Fruit fly (Drosophila melanogaster) whole organism, embryonic: Measurements from ENCODE around the gene CG9393.

Source experiments
- Antp ChIP-seq: fragments of 200-800 bp; sonication (Bioruptor generic); optimal IDR thresholded peaks from 3 replicates; lab custom pipeline; 2016; ENCODE audit warnings: missing biosample characterization, missing genetic modification characterization
- Atf3 ChIP-seq: fragments of 200-800 bp; sonication (Bioruptor generic); optimal IDR thresholded peaks from 3 replicates; lab custom pipeline; 2016; ENCODE audit warnings: missing biosample characterization, missing genetic modification characterization
- CG11247 ChIP-seq: fragments of 200-800 bp; sonication (Bioruptor generic); IDR thresholded peaks from 2 replicates; pipeline ENCODE4 v1.3.6; 2022; ENCODE audit warnings: missing biosample characterization, missing genetic modification characterization
- CG11695 ChIP-seq: fragments of 200-800 bp; sonication (Bioruptor generic); IDR thresholded peaks from 3 replicates; pipeline ENCODE4 v1.3.6; 2022; ENCODE audit warnings: missing biosample characterization, missing genetic modification characterization
- CG12219 ChIP-seq: fragments of 200-800 bp; sonication (Bioruptor generic); optimal IDR thresholded peaks from 3 replicates; lab custom pipeline; 2018; ENCODE audit warnings: missing biosample characterization, mild to moderate bottlenecking, missing genetic modification characterization
- CG14965 ChIP-seq: fragments of 200-800 bp; sonication (Bioruptor generic); optimal IDR thresholded peaks from 2 replicates; lab custom pipeline; 2016; ENCODE audit warnings: missing biosample characterization, missing genetic modification characterization, borderline replicate concordance
- CG16813 ChIP-seq: fragments of 200-800 bp; sonication (Bioruptor generic); IDR thresholded peaks from 3 replicates; pipeline ENCODE4 v1.3.6; 2022; ENCODE audit warnings: missing biosample characterization, missing genetic modification characterization; ENCODE audit not compliant: partially characterized antibody
- CG17568 ChIP-seq: fragments of 200-800 bp; sonication (Bioruptor generic); optimal IDR thresholded peaks from 2 replicates; lab custom pipeline; 2018; ENCODE audit warnings: missing biosample characterization, mild to moderate bottlenecking, missing genetic modification characterization, moderate library complexity
- CG18011 ChIP-seq: fragments of 200-800 bp; sonication (Bioruptor generic); optimal IDR thresholded peaks from 2 replicates; lab custom pipeline; 2017; ENCODE audit warnings: missing biosample characterization, missing genetic modification characterization, mild to moderate bottlenecking, moderate library complexity, missing genotype
- CG1832 ChIP-seq: fragments of 200-800 bp; sonication (Bioruptor generic); optimal IDR thresholded peaks from 2 replicates; lab custom pipeline; 2017; ENCODE audit warnings: missing biosample characterization, mild to moderate bottlenecking, missing genetic modification characterization, inconsistent platforms
- CG18599 ChIP-seq: fragments of 200-800 bp; sonication (Bioruptor generic); optimal IDR thresholded peaks from 3 replicates; lab custom pipeline; 2017; ENCODE audit warnings: missing biosample characterization, missing genetic modification characterization, mild to moderate bottlenecking, moderate library complexity, missing genetic modification reagents
- CG33557 ChIP-seq: fragments of 200-800 bp; sonication (Bioruptor generic); optimal IDR thresholded peaks from 2 replicates; lab custom pipeline; 2019; ENCODE audit warnings: missing biosample characterization, mild to moderate bottlenecking, missing genetic modification characterization, moderate library complexity
- CG4730 ChIP-seq: fragments of 200-800 bp; sonication (Bioruptor generic); IDR thresholded peaks from 2 replicates; pipeline ENCODE4 v1.3.6; 2022; ENCODE audit warnings: missing biosample characterization, missing genetic modification characterization
- CG8089 ChIP-seq: fragments of 200-800 bp; sonication (Bioruptor generic); optimal IDR thresholded peaks from 3 replicates; lab custom pipeline; 2016; ENCODE audit warnings: missing biosample characterization, missing genetic modification characterization
- CG8290 ChIP-seq, 3 experiments: fragments of 200-800 bp; sonication (Bioruptor generic); optimal IDR thresholded peaks; 2 replicates each; lab custom pipeline; 2016 to 2019; ENCODE audit warnings: missing biosample characterization in 3 of 3, missing genetic modification characterization in 3 of 3, mild to moderate bottlenecking in 2 of 3, moderate library complexity in 1 of 3
- CG8478 ChIP-seq: fragments of >200 bp; optimal IDR thresholded peaks from 2 replicates; lab custom pipeline; 2018
- CG8765 ChIP-seq: fragments of 200-800 bp; sonication (Bioruptor generic); IDR thresholded peaks from 2 replicates; pipeline ENCODE4 v1.3.6; 2022; ENCODE audit warnings: missing biosample characterization, missing genetic modification characterization
- CG9215 ChIP-seq: fragments of 200-800 bp; sonication (Bioruptor generic); IDR thresholded peaks from 2 replicates; pipeline ENCODE4 v1.3.6; 2022; ENCODE audit warnings: missing biosample characterization, missing genetic modification characterization
- CoRest ChIP-seq: fragments of 200-800 bp; sonication (Bioruptor generic); optimal IDR thresholded peaks from 3 replicates; lab custom pipeline; 2018; ENCODE audit warnings: missing biosample characterization, mild to moderate bottlenecking, missing genetic modification characterization, moderate library complexity
- Deaf1 ChIP-seq: fragments of 200-800 bp; optimal IDR thresholded peaks from 3 replicates; lab custom pipeline; 2019; ENCODE audit warnings: missing biosample characterization, mild to moderate bottlenecking, missing genetic modification characterization, moderate library complexity
- Dek ChIP-seq: fragments of 200-800 bp; sonication (Bioruptor generic); optimal IDR thresholded peaks from 3 replicates; lab custom pipeline; 2019; ENCODE audit warnings: missing biosample characterization, mild to moderate bottlenecking, missing genetic modification characterization, moderate library complexity
- Dip2 ChIP-seq: fragments of 200-800 bp; sonication (Bioruptor generic); IDR thresholded peaks from 2 replicates; pipeline ENCODE4 v1.3.6; 2022; ENCODE audit warnings: missing biosample characterization, missing genetic modification characterization
- Dll ChIP-seq: fragments of 200-800 bp; sonication (Bioruptor generic); IDR thresholded peaks from 4 replicates; pipeline ENCODE4 v1.3.6; 2022; ENCODE audit warnings: missing biosample characterization, missing genetic modification characterization; ENCODE audit not compliant: partially characterized antibody
- Dp ChIP-seq: fragments of 200-800 bp; sonication (Bioruptor generic); optimal IDR thresholded peaks from 2 replicates; lab custom pipeline; 2018; ENCODE audit warnings: missing biosample characterization, mild to moderate bottlenecking, missing genetic modification characterization, moderate library complexity
- ERR ChIP-seq: fragments of 200-800 bp; sonication (Bioruptor generic); optimal IDR thresholded peaks from 2 replicates; lab custom pipeline; 2016; ENCODE audit warnings: missing biosample characterization, missing genetic modification characterization
- GATAe ChIP-seq: fragments of 200-800 bp; sonication (Bioruptor generic); conservative IDR thresholded peaks from 2 replicates; pipeline ENCODE4 v1.3.6; 2022; ENCODE audit warnings: missing biosample characterization, missing genetic modification characterization
- HLH54F ChIP-seq: fragments of 200-800 bp; sonication (Bioruptor generic); optimal IDR thresholded peaks from 3 replicates; lab custom pipeline; 2016; ENCODE audit warnings: missing biosample characterization, missing genetic modification characterization
- HmgZ ChIP-seq: fragments of 200-800 bp; sonication (Bioruptor generic); optimal IDR thresholded peaks from 2 replicates; lab custom pipeline; 2018; ENCODE audit warnings: missing biosample characterization, mild to moderate bottlenecking, missing genetic modification characterization
- Hr51 ChIP-seq, 2 experiments: fragments of 200-800 bp; sonication (Bioruptor generic); optimal IDR thresholded peaks; 2 replicates in 1 of 2; 3 replicates in 1 of 2; lab custom pipeline; 2016 to 2018; ENCODE audit warnings: missing biosample characterization in 2 of 2, missing genetic modification characterization in 2 of 2, mild to moderate bottlenecking in 1 of 2, moderate library complexity in 1 of 2
- Myb ChIP-seq: fragments of 200-800 bp; sonication (Bioruptor generic); optimal IDR thresholded peaks from 2 replicates; lab custom pipeline; 2016; ENCODE audit warnings: missing biosample characterization, missing genetic modification characterization
- Opbp ChIP-seq: fragments of 200-800 bp; sonication (Bioruptor generic); IDR thresholded peaks from 3 replicates; pipeline ENCODE4 v1.3.6; 2022; ENCODE audit warnings: missing biosample characterization, missing genetic modification characterization; ENCODE audit not compliant: partially characterized antibody
- Poxn ChIP-seq: fragments of 200-800 bp; sonication (Bioruptor generic); IDR thresholded peaks from 2 replicates; pipeline ENCODE4 v1.3.6; 2022; ENCODE audit warnings: missing biosample characterization, missing genetic modification characterization
- Ravus ChIP-seq: fragments of 200-800 bp; sonication (Bioruptor generic); IDR thresholded peaks from 2 replicates; pipeline ENCODE4 v1.3.6; 2022; ENCODE audit warnings: missing biosample characterization, missing genetic modification characterization
- Xrp1 ChIP-seq: fragments of 200-800 bp; sonication (Bioruptor generic); IDR thresholded peaks from 2 replicates; pipeline ENCODE4 v1.3.6; 2022; ENCODE audit warnings: missing biosample characterization, missing genetic modification characterization
- ap ChIP-seq: fragments of 200-800 bp; sonication (Bioruptor generic); IDR thresholded peaks from 2 replicates; pipeline ENCODE4 v1.3.6; 2022; ENCODE audit warnings: missing biosample characterization, missing genetic modification characterization
- cas ChIP-seq: fragments of 200-800 bp; sonication (Bioruptor generic); IDR thresholded peaks from 2 replicates; pipeline ENCODE4 v1.3.6; 2022; ENCODE audit warnings: missing biosample characterization, missing genetic modification characterization
- chinmo ChIP-seq: fragments of 200-800 bp; sonication (Bioruptor generic); IDR thresholded peaks from 4 replicates; pipeline ENCODE4 v1.3.6; 2022; ENCODE audit warnings: missing biosample characterization, missing genetic modification characterization; ENCODE audit not compliant: partially characterized antibody
- chn ChIP-seq: fragments of 200-800 bp; sonication (Bioruptor generic); optimal IDR thresholded peaks from 2 replicates; lab custom pipeline; 2016; ENCODE audit warnings: missing biosample characterization, missing genetic modification characterization
- crc ChIP-seq: fragments of 200-800 bp; sonication (Bioruptor generic); optimal IDR thresholded peaks from 2 replicates; lab custom pipeline; 2016; ENCODE audit warnings: missing biosample characterization, missing genetic modification characterization
- crp ChIP-seq, 2 experiments: fragments of 200-800 bp; sonication (Bioruptor generic); optimal IDR thresholded peaks; 2 replicates in 1 of 2; 3 replicates in 1 of 2; lab custom pipeline; 2017; ENCODE audit warnings: missing biosample characterization in 2 of 2, missing genetic modification characterization in 2 of 2, mild to moderate bottlenecking in 1 of 2, moderate library complexity in 1 of 2
- dati ChIP-seq: fragments of 200-800 bp; sonication (Bioruptor generic); IDR thresholded peaks from 2 replicates; pipeline ENCODE4 v1.3.6; 2022; ENCODE audit warnings: missing biosample characterization, missing genetic modification characterization
- eve ChIP-seq, 2 experiments: fragments of >200 bp; optimal IDR thresholded peaks; 2 replicates each; lab custom pipeline; 2017; ENCODE audit warnings: missing biosample characterization in 2 of 2, missing genetic modification characterization in 2 of 2
- exex ChIP-seq: fragments of 200-800 bp; sonication (Bioruptor generic); optimal IDR thresholded peaks from 4 replicates; lab custom pipeline; 2018; ENCODE audit warnings: missing biosample characterization, mild to moderate bottlenecking, missing genetic modification characterization, moderate library complexity
- ftz-f1 ChIP-seq: fragments of 200-800 bp; sonication (Bioruptor generic); optimal IDR thresholded peaks from 2 replicates; lab custom pipeline; 2016; ENCODE audit warnings: missing biosample characterization, missing genetic modification characterization
- grau ChIP-seq: fragments of 200-800 bp; optimal IDR thresholded peaks from 3 replicates; lab custom pipeline; 2019; ENCODE audit warnings: missing biosample characterization, mild to moderate bottlenecking, missing genetic modification characterization, moderate library complexity
- knrl ChIP-seq: fragments of 200-800 bp; sonication (Bioruptor generic); IDR thresholded peaks from 3 replicates; pipeline ENCODE4 v1.3.6; 2022; ENCODE audit warnings: missing biosample characterization, missing genetic modification characterization; ENCODE audit not compliant: partially characterized antibody
- odd ChIP-seq: fragments of 200-800 bp; sonication (Bioruptor generic); optimal IDR thresholded peaks from 2 replicates; lab custom pipeline; 2017; ENCODE audit warnings: missing biosample characterization, mild to moderate bottlenecking, missing genetic modification characterization
- run ChIP-seq: fragments of 200-800 bp; sonication (Bioruptor generic); optimal IDR thresholded peaks from 3 replicates; lab custom pipeline; 2018; ENCODE audit warnings: missing biosample characterization, mild to moderate bottlenecking, missing genetic modification characterization
- schlank ChIP-seq: fragments of 200-800 bp; sonication (Bioruptor generic); optimal IDR thresholded peaks from 2 replicates; lab custom pipeline; 2018; ENCODE audit warnings: missing biosample characterization, mild to moderate bottlenecking, missing genetic modification characterization

The CG9393 gene

dm6 chr3R:9586663-9587248 lies 23.3 kb upstream of the CG9393 start, which contains the start of gene P58IPK (continued):
- no peak for TF ChIP-seq odd (GFP tag; lab: Kevin White, UChicago)
- no peak for TF ChIP-seq CG8478
- TF ChIP-seq CG8290 (GFP tag; optimal IDR thresholded peaks at IDR 0.05; lab: Kevin White, UChicago) = peak; percentile 40
- peak in 1 of 2 experiments; percentile 87 for TF ChIP-seq CG8290 (tag; optimal IDR thresholded peaks at IDR 0.05; lab: Kevin White, UChicago)
- peak; percentile 81 for TF ChIP-seq HLH54F (GFP tag; lab: Kevin White, UChicago)
- TF ChIP-seq ftz-f1 (GFP tag; lab: Kevin White, UChicago) = peak; percentile 59
- TF ChIP-seq ERR (GFP tag; lab: Kevin White, UChicago) = peak; percentile 61
- TF ChIP-seq CG8089 = no peak
- peak; percentile 94 for TF ChIP-seq Myb
- no peak for TF ChIP-seq CG17568 (GFP tag; lab: Kevin White, UChicago)
- TF ChIP-seq dati = no peak
- no peak for TF ChIP-seq eve (GFP tag; optimal IDR thresholded peaks at IDR 0.05; lab: Kevin White, UChicago)
- TF ChIP-seq Dip2 = no peak
- TF ChIP-seq run (tag; lab: Kevin White, UChicago) = no peak
- peak; percentile 54 for TF ChIP-seq CG18599 (GFP tag; lab: Kevin White, UChicago)
- peak; percentile 77 for TF ChIP-seq Dp (GFP tag; lab: Kevin White, UChicago)
- TF ChIP-seq knrl = peak; percentile 96
- TF ChIP-seq HmgZ (tag; lab: Kevin White, UChicago) = peak; percentile 91
- TF ChIP-seq Poxn (GFP tag; lab: Robert Waterston, UW) = no peak
- TF ChIP-seq CG8765 = no peak
- TF ChIP-seq CG9215 = peak; percentile 65
- no peak for TF ChIP-seq CG11695 (GFP tag; lab: Robert Waterston, UW)
- 0 out of 2 replicates have a peak, but pooled peaks have one; percentile 9 for TF ChIP-seq ap (GFP tag; lab: Robert Waterston, UW)
- no peak for TF ChIP-seq Deaf1 (tag; lab: Kevin White, UChicago)
- TF ChIP-seq exex (tag; lab: Kevin White, UChicago) = peak; percentile 24
- no peak for TF ChIP-seq CG1832 (GFP tag; lab: Kevin White, UChicago)
- peak in 1 of 2 experiments; percentile 78 for TF ChIP-seq Hr51 (GFP tag; optimal IDR thresholded peaks at IDR 0.05; lab: Kevin White, UChicago)
- TF ChIP-seq chn (GFP tag; lab: Kevin White, UChicago) = peak; percentile 66
- peak; percentile 65 for TF ChIP-seq CG18011
- TF ChIP-seq CG33557 = peak; percentile 20
- TF ChIP-seq CoRest (tag; lab: Kevin White, UChicago) = peak; percentile 74
- TF ChIP-seq Antp = peak; percentile 77
- TF ChIP-seq Atf3 (GFP tag; lab: Kevin White, UChicago) = peak; percentile 68
- no peak for TF ChIP-seq CG14965 (GFP tag; lab: Kevin White, UChicago)
- peak; percentile 64 for TF ChIP-seq Xrp1 (GFP tag; lab: Robert Waterston, UW)
- TF ChIP-seq CG4730 = peak; percentile 20; the same call in 1 of the 2 replicates
- TF ChIP-seq schlank (tag; lab: Kevin White, UChicago) = peak; percentile 25
- TF ChIP-seq GATAe (GFP tag; lab: Robert Waterston, UW) = no peak
- TF ChIP-seq crp (GFP tag; optimal IDR thresholded peaks at IDR 0.05; lab: Kevin White, UChicago) = peak in 1 of 2 experiments; percentile 52
- peak; percentile 96 for TF ChIP-seq Opbp (GFP tag; lab: Robert Waterston, UW)
- TF ChIP-seq Ravus = no peak; the same call in 1 of the 2 replicates
- peak; percentile 68 for TF ChIP-seq Dek
- no peak for TF ChIP-seq CG12219 (GFP tag; lab: Kevin White, UChicago)
- TF ChIP-seq CG16813 (GFP tag; lab: Robert Waterston, UW) = peak; percentile 97
- TF ChIP-seq crc (GFP tag; lab: Kevin White, UChicago) = peak; percentile 54
- TF ChIP-seq Dll (GFP tag; lab: Robert Waterston, UW) = peak; percentile 94
- peak; percentile 64 for TF ChIP-seq grau (tag; lab: Kevin White, UChicago)
- TF ChIP-seq cas (GFP tag; lab: Robert Waterston, UW) = peak; percentile 38; the same call in 1 of the 2 replicates
- TF ChIP-seq chinmo (GFP tag; lab: Robert Waterston, UW) = peak; percentile 73; the same call in 2 of the 4 replicates
- peak; percentile 45; the same call in 1 of the 2 replicates for TF ChIP-seq CG11247
